Fruit fly (Drosophila melanogaster): Measurements from ENCODE around the gene Sarm.

Sarm gene

DNA sequence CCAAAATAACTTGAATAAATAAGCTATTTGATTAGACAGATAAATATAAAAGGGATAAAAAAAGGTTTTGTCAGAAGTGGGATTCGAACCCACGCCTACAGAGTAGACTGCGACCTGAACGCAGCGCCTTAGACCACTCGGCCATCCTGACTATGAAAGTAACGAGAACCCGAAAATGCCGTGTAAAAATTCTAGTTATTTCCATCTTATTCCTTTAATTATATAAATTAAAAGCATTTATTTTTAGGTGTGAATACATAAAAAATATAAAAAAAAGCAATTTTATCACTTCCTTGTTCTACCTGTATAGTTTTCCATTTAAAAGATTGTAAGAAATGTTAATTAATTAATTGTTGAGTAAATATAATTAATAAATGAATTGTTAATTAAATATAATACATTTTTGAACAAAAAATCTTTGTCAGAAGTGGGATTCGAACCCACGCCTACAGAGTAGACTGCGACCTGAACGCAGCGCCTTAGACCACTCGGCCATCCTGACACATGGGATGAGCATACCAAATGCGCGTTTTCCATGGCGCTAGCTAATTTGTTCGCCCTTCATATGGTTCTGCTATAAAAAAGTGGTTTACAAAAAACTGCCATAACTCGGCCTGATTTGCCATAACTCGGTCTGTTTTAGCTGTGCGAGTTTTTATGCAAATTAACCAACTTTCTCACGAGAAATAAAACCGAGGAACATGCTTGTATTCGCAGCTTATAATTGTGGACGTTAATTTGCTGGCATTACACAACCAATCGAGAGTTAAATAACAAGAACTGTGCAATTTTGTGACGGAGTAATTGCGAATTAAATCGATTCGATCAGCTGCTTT lies 2.1 kb downstream of the Sarm start (continued):
- TF ChIP-seq Oli (tag; optimal IDR thresholded peaks at IDR 0.05): no peak
- no peak for TF ChIP-seq CG10431 (GFP tag; optimal IDR thresholded peaks at IDR 0.05)
- TF ChIP-seq dan (GFP tag; IDR thresholded peaks at IDR 0.05): no peak
- TF ChIP-seq dm (GFP tag; optimal IDR thresholded peaks at IDR 0.05): no peak
- TF ChIP-seq vvl (GFP tag; IDR thresholded peaks at IDR 0.05): peak; percentile 75; the same call in 1 of the 2 replicates
- peak; percentile 26 for TF ChIP-seq BtbVII (GFP tag; optimal IDR thresholded peaks at IDR 0.05)
- TF ChIP-seq otp (GFP tag; IDR thresholded peaks at IDR 0.05): peak; percentile 62; the same call in 2 of the 3 replicates
- TF ChIP-seq Asciz (GFP tag; optimal IDR thresholded peaks at IDR 0.05): peak; percentile 41
- no peak for TF ChIP-seq klu (GFP tag; IDR thresholded peaks at IDR 0.05)
- no peak for TF ChIP-seq CG9727 (GFP tag; optimal IDR thresholded peaks at IDR 0.05)
- TF ChIP-seq Hr51 (GFP tag; optimal IDR thresholded peaks at IDR 0.05): peak in 1 of 2 experiments; percentile 13
- TF ChIP-seq CG4707 (GFP tag; optimal IDR thresholded peaks at IDR 0.05): peak; percentile 44
- TF ChIP-seq Fer2 (tag; optimal IDR thresholded peaks at IDR 0.05): no peak
- no peak for TF ChIP-seq salm (tag; optimal IDR thresholded peaks at IDR 0.05)
- peak; percentile 12 for TF ChIP-seq Vsx1 (GFP tag; optimal IDR thresholded peaks at IDR 0.05)
- no peak for TF ChIP-seq pita (GFP tag; optimal IDR thresholded peaks at IDR 0.05)
- TF ChIP-seq pros (GFP tag; optimal IDR thresholded peaks at IDR 0.05): no peak
- peak; percentile 27 for TF ChIP-seq CG18262 (tag; optimal IDR thresholded peaks at IDR 0.05)
- peak; percentile 90 for TF ChIP-seq mld (GFP tag; IDR thresholded peaks at IDR 0.05; ENCODE audit: partially characterized antibody)
- TF ChIP-seq Fer1 (GFP tag; optimal IDR thresholded peaks at IDR 0.05): peak; percentile 7
- TF ChIP-seq bbx (GFP tag; IDR thresholded peaks at IDR 0.05; ENCODE audit: partially characterized antibody): peak; percentile 93
- TF ChIP-seq bsh (GFP tag; optimal IDR thresholded peaks at IDR 0.05): peak in 1 of 2 experiments; percentile 14
- TF ChIP-seq CG31441 (GFP tag; IDR thresholded peaks at IDR 0.05): no peak; the same call in 1 of the 2 replicates
- TF ChIP-seq kni (GFP tag; optimal IDR thresholded peaks at IDR 0.05): peak; percentile 40
- TF ChIP-seq CG5953 (GFP tag; IDR thresholded peaks at IDR 0.05): no peak
- peak; percentile 73; the same call in 2 of the 4 replicates for TF ChIP-seq chinmo (GFP tag; IDR thresholded peaks at IDR 0.05; ENCODE audit: partially characterized antibody)
- peak; percentile 86 for TF ChIP-seq tna (GFP tag; IDR thresholded peaks at IDR 0.05; ENCODE audit: partially characterized antibody)
- TF ChIP-seq Nf-YC (tag; optimal IDR thresholded peaks at IDR 0.05): peak; percentile 3
- TF ChIP-seq Gug (GFP tag; IDR thresholded peaks at IDR 0.05): no peak
- TF ChIP-seq hbn (GFP tag; IDR thresholded peaks at IDR 0.05; ENCODE audit: partially characterized antibody): peak; percentile 17; the same call in 1 of the 2 replicates
- no peak for TF ChIP-seq dmrt99B (tag; optimal IDR thresholded peaks at IDR 0.05)
- TF ChIP-seq trem (tag; optimal IDR thresholded peaks at IDR 0.05): no peak
- TF ChIP-seq CG12155 (GFP tag; optimal IDR thresholded peaks at IDR 0.05): peak; percentile 91
- TF ChIP-seq CG33213 (GFP tag; optimal IDR thresholded peaks at IDR 0.05): no peak
- TF ChIP-seq Ravus (GFP tag; IDR thresholded peaks at IDR 0.05): no peak
- peak; percentile 70 for TF ChIP-seq nom (GFP tag; optimal IDR thresholded peaks at IDR 0.05)
- peak; percentile 67 for TF ChIP-seq knrl (GFP tag; IDR thresholded peaks at IDR 0.05; ENCODE audit: partially characterized antibody)
- no peak for TF ChIP-seq CG10654 (GFP tag; optimal IDR thresholded peaks at IDR 0.05)
- peak; percentile 64; the same call in 2 of the 3 replicates for TF ChIP-seq vnd (GFP tag; IDR thresholded peaks at IDR 0.05; ENCODE audit: partially characterized antibody)
- TF ChIP-seq Dp (GFP tag; optimal IDR thresholded peaks at IDR 0.05): no peak
- peak in 1 of 2 experiments; percentile 30 for TF ChIP-seq Pdp1 (GFP tag; optimal IDR thresholded peaks at IDR 0.05)
- no peak for TF ChIP-seq CG6272 (GFP tag; IDR thresholded peaks at IDR 0.05)
- TF ChIP-seq phol (tag; optimal IDR thresholded peaks at IDR 0.05): no peak
- no peak for TF ChIP-seq Ssrp (tag; optimal IDR thresholded peaks at IDR 0.05)
- TF ChIP-seq CG2678 (tag; optimal IDR thresholded peaks at IDR 0.05): peak; percentile 26
- TF ChIP-seq gsb-n (tag; optimal IDR thresholded peaks at IDR 0.05): peak; percentile 34

Measured in whole organism, embryonic.